Worm (Caenorhabditis elegans): Measurements from ENCODE around the gene klp-4.

DNA sequence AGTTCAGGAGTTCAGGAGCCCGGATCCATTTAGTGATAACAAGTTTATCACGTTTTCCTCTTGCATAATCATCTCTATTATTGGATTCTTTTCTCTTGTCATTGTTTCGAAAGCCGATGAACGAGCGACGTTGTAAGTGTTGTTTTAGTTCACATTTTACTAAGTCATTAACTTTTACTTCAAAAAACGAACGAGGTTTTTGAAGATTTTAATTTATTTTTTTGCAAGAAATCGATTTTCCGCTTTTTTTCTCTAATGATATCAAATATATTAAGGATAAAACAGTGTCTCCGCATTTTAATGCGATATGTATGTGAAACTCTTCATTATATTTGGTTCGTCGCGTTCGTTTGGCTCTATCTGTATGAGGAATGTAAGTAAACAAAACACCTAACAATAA lies 26.3 kb upstream of the klp-4 start, which contains the start of gene F28B4.1:
- TF ChIP-seq ceh-82 (tag; optimal IDR thresholded peaks at IDR 0.05) (no peak), nhr-77 (tag; optimal IDR thresholded peaks at IDR 0.05) (no peak), pqm-1 (tag; optimal IDR thresholded peaks at IDR 0.05) (no peak), ceh-9 (tag; optimal IDR thresholded peaks at IDR 0.05) (no peak), aly-2 (tag; optimal IDR thresholded peaks at IDR 0.05) (no peak), ztf-11 (tag; optimal IDR thresholded peaks at IDR 0.05) (no peak), pha-4 (tag; optimal IDR thresholded peaks at IDR 0.05) (no peak), unc-39 (tag; optimal IDR thresholded peaks at IDR 0.05) (no peak), fkh-2 (tag; optimal IDR thresholded peaks at IDR 0.05) (no peak)

All from whole organism, L3 larva.